Worm (Caenorhabditis elegans) whole organism, L3 larva: ENCODE measurements around the gene B0024.15.
A peak's percentile ranks its signal among the peaks of the same experiment; 100 is the strongest.

Experiments used
- R02D3.7 ChIP-seq: fragments of 150-350 bp; optimal IDR thresholded peaks from 2 replicates; lab custom pipeline; 2014; ENCODE audit warnings: missing biosample characterization, missing genetic modification characterization
- ZK546.5 ChIP-seq: sonication (generic microtip); optimal IDR thresholded peaks from 2 replicates; lab custom pipeline; 2017; ENCODE audit warnings: missing biosample characterization, missing genetic modification characterization
- aly-2 ChIP-seq: fragments of 150-350 bp; optimal IDR thresholded peaks from 2 replicates; lab custom pipeline; 2014; ENCODE audit warnings: missing biosample characterization, missing genetic modification characterization
- ama-1 ChIP-seq: fragments of 150-350 bp; optimal IDR thresholded peaks from 2 replicates; lab custom pipeline; 2018
- ceh-16 ChIP-seq: sonication (generic microtip); optimal IDR thresholded peaks from 2 replicates; lab custom pipeline; 2017; ENCODE audit warnings: missing biosample characterization, missing genetic modification characterization
- ceh-28 ChIP-seq: fragments of 150-350 bp; optimal IDR thresholded peaks from 2 replicates; lab custom pipeline; 2014; ENCODE audit warnings: missing biosample characterization, missing genetic modification reagents, missing genetic modification characterization
- ceh-9 ChIP-seq: sonication (generic microtip); optimal IDR thresholded peaks from 2 replicates; lab custom pipeline; 2018; ENCODE audit warnings: missing biosample characterization, missing genetic modification characterization
- daf-12 ChIP-seq: fragments of 150-350 bp; optimal IDR thresholded peaks from 2 replicates; lab custom pipeline; 2014; ENCODE audit warnings: missing biosample characterization, missing genetic modification reagents, missing genetic modification characterization
- egl-27 ChIP-seq: sonication (generic microtip); optimal IDR thresholded peaks from 4 replicates; lab custom pipeline; 2017; ENCODE audit warnings: missing biosample characterization, missing genetic modification reagents, missing genetic modification characterization
- elt-1 ChIP-seq: fragments of 150-350 bp; optimal IDR thresholded peaks from 2 replicates; lab custom pipeline; 2014; ENCODE audit warnings: missing biosample characterization, missing genetic modification characterization
- elt-2 ChIP-seq: sonication (generic microtip); optimal IDR thresholded peaks from 2 replicates; lab custom pipeline; 2016; ENCODE audit warnings: missing genetic modification reagents, mild to moderate bottlenecking, missing genetic modification characterization, missing compliant biosample characterization
- elt-3 ChIP-seq, 3 experiments: fragments of 150-350 bp in 1 of 3; sonication (generic microtip) in 2 of 3; optimal IDR thresholded peaks; 2 replicates in 2 of 3; 4 replicates in 1 of 3; lab custom pipeline; 2014 to 2017; ENCODE audit warnings: missing biosample characterization in 3 of 3, missing genetic modification characterization in 3 of 3
- eor-1 ChIP-seq, 2 experiments: fragments of 150-350 bp; optimal IDR thresholded peaks; 2 replicates each; lab custom pipeline; 2014 to 2018; ENCODE audit warnings: missing biosample characterization in 2 of 2, missing genetic modification characterization in 2 of 2
- fkh-10 ChIP-seq: sonication (generic microtip); optimal IDR thresholded peaks from 2 replicates; lab custom pipeline; 2017; ENCODE audit warnings: missing biosample characterization, missing genetic modification reagents, missing genetic modification characterization
- fos-1 ChIP-seq: fragments of 150-350 bp; optimal IDR thresholded peaks from 2 replicates; lab custom pipeline; 2014; ENCODE audit warnings: missing biosample characterization, missing genetic modification characterization
- hmg-11 ChIP-seq: sonication (generic microtip); optimal IDR thresholded peaks from 2 replicates; lab custom pipeline; 2016; ENCODE audit warnings: missing genetic modification characterization, missing compliant biosample characterization
- jun-1 ChIP-seq: fragments of 150-350 bp; optimal IDR thresholded peaks from 2 replicates; lab custom pipeline; 2014; ENCODE audit warnings: missing biosample characterization, missing genetic modification reagents, missing genetic modification characterization
- lin-15B ChIP-seq: fragments of 150-350 bp; optimal IDR thresholded peaks from 2 replicates; lab custom pipeline; 2014; ENCODE audit warnings: missing biosample characterization, missing genetic modification characterization
- lin-39 ChIP-seq: fragments of 150-350 bp; optimal IDR thresholded peaks from 2 replicates; lab custom pipeline; 2018; ENCODE audit warnings: missing biosample characterization, missing genetic modification reagents, missing genetic modification characterization
- lsy-12 ChIP-seq: sonication (generic microtip); optimal IDR thresholded peaks from 2 replicates; lab custom pipeline; 2016; ENCODE audit warnings: mild to moderate bottlenecking, missing genetic modification characterization, missing compliant biosample characterization
- mml-1 ChIP-seq: fragments of 150-350 bp; sonication (generic microtip); optimal IDR thresholded peaks from 3 replicates; lab custom pipeline; 2014; ENCODE audit warnings: missing biosample characterization, missing genetic modification characterization
- nfya-1 ChIP-seq: sonication (generic microtip); optimal IDR thresholded peaks from 2 replicates; lab custom pipeline; 2017; ENCODE audit warnings: missing genetic modification characterization, mild to moderate bottlenecking, missing compliant biosample characterization, antibody characterized with exemption, moderate library complexity; ENCODE audit not compliant: insufficient read depth
- nhr-11 ChIP-seq: fragments of 150-350 bp; optimal IDR thresholded peaks from 2 replicates; lab custom pipeline; 2014; ENCODE audit warnings: missing biosample characterization, missing genetic modification characterization
- nhr-23 ChIP-seq: fragments of 150-350 bp; optimal IDR thresholded peaks from 2 replicates; lab custom pipeline; 2014; ENCODE audit warnings: missing biosample characterization, missing genetic modification reagents, missing genetic modification characterization
- nhr-237 ChIP-seq: fragments of 150-350 bp; optimal IDR thresholded peaks from 2 replicates; lab custom pipeline; 2014; ENCODE audit warnings: missing biosample characterization, missing genetic modification characterization
- nhr-25 ChIP-seq: sonication (generic microtip); optimal IDR thresholded peaks from 2 replicates; lab custom pipeline; 2017; ENCODE audit warnings: missing biosample characterization, missing genetic modification characterization
- nhr-28 ChIP-seq: fragments of 150-350 bp; optimal IDR thresholded peaks from 2 replicates; lab custom pipeline; 2014; ENCODE audit warnings: missing biosample characterization, missing genetic modification characterization
- nhr-43 ChIP-seq: sonication (generic microtip); optimal IDR thresholded peaks from 2 replicates; lab custom pipeline; 2016; ENCODE audit warnings: mild to moderate bottlenecking, missing genetic modification characterization, missing compliant biosample characterization; ENCODE audit not compliant: poor library complexity, severe bottlenecking
- nhr-76 ChIP-seq: fragments of 150-350 bp; sonication (generic microtip); optimal IDR thresholded peaks from 5 replicates; lab custom pipeline; 2014; ENCODE audit warnings: missing biosample characterization, missing genetic modification characterization
- nhr-77 ChIP-seq: fragments of 150-350 bp; optimal IDR thresholded peaks from 2 replicates; lab custom pipeline; 2014; ENCODE audit warnings: missing biosample characterization, missing genetic modification characterization
- pha-4 ChIP-seq: fragments of 150-350 bp; optimal IDR thresholded peaks from 2 replicates; lab custom pipeline; 2014; ENCODE audit warnings: missing biosample characterization, missing genetic modification reagents, missing genetic modification characterization
- sea-2 ChIP-seq: fragments of 150-350 bp; sonication (generic microtip); optimal IDR thresholded peaks from 4 replicates; lab custom pipeline; 2014; ENCODE audit warnings: missing biosample characterization, missing genetic modification reagents, missing genetic modification characterization
- skn-1 ChIP-seq: fragments of 150-350 bp; optimal IDR thresholded peaks from 2 replicates; lab custom pipeline; 2014; ENCODE audit warnings: missing biosample characterization, missing genetic modification characterization
- snpc-4 ChIP-seq: fragments of 150-350 bp; optimal IDR thresholded peaks from 2 replicates; lab custom pipeline; 2014; ENCODE audit warnings: missing biosample characterization, missing genetic modification characterization
- unc-39 ChIP-seq: sonication (generic microtip); optimal IDR thresholded peaks from 4 replicates; lab custom pipeline; 2017; ENCODE audit warnings: missing biosample characterization, missing genetic modification characterization
- unc-62 ChIP-seq: fragments of 150-350 bp; sonication (generic microtip); optimal IDR thresholded peaks from 4 replicates; lab custom pipeline; 2014; ENCODE audit warnings: missing biosample characterization, missing genetic modification reagents, missing genetic modification characterization
- zag-1 ChIP-seq: fragments of 150-350 bp; optimal IDR thresholded peaks from 2 replicates; lab custom pipeline; 2014; ENCODE audit warnings: missing biosample characterization, missing genetic modification characterization
- ztf-11 ChIP-seq: fragments of 150-350 bp; optimal IDR thresholded peaks from 2 replicates; lab custom pipeline; 2014; ENCODE audit warnings: missing biosample characterization, missing genetic modification characterization
- ztf-4 ChIP-seq: fragments of 150-350 bp; optimal IDR thresholded peaks from 2 replicates; lab custom pipeline; 2014; ENCODE audit warnings: missing biosample characterization, missing genetic modification characterization

Gene B0024.15

ce11 chrV:10314371-10314770 lies 24.5 kb downstream of the B0024.15 start, which contains the start of gene trx-2:
Gene trx-2, plus strand, starts transcription at chrV:10314671.
- TF ChIP-seq ceh-16 (no peak), elt-1 (tag; lab: Kevin White, UChicago) (no peak), nhr-25 (tag; lab: Kevin White, UChicago) (no peak), mml-1 (tag; lab: Kevin White, UChicago) (no peak), sea-2 (GFP tag; lab: Kevin White, UChicago) (no peak), pha-4 (tag; lab: Kevin White, UChicago) (no peak), zag-1 (tag; lab: Kevin White, UChicago) (no peak), ztf-11 (no peak), jun-1 (tag; lab: Kevin White, UChicago) (no peak), snpc-4 (no peak)

- TF ChIP-seq skn-1 (tag; lab: Kevin White, UChicago): no peak
- no peak for TF ChIP-seq ztf-4 (tag; lab: Kevin White, UChicago)
- no peak for TF ChIP-seq ZK546.5 (tag; lab: Kevin White, UChicago)
- no peak for TF ChIP-seq lin-39
- no peak for TF ChIP-seq daf-12
- no peak for TF ChIP-seq aly-2
- TF ChIP-seq unc-62 (GFP tag; lab: Kevin White, UChicago): no peak
- TF ChIP-seq nhr-76 (tag; lab: Kevin White, UChicago): no peak
- TF ChIP-seq fos-1 (tag; lab: Kevin White, UChicago): no peak
- TF ChIP-seq jun-1 (tag; lab: Kevin White, UChicago): no peak
- no peak for TF ChIP-seq nhr-77
- no peak for TF ChIP-seq fkh-10 (GFP tag; lab: Kevin White, UChicago)
- no peak for TF ChIP-seq hmg-11
Observed at ce11 chrV:10317294-10317693, 27.5 kb downstream of the B0024.15 start, which contains the start of gene asps-1. Gene asps-1, minus strand, starts transcription at chrV:10317394.

ce11 chrV:10319434-10319833 lies 29.6 kb downstream of the B0024.15 start, which contains the start of gene B0024.11:
Gene B0024.11, minus strand, starts transcription at chrV:10319534.
- no peak for TF ChIP-seq egl-27
- TF ChIP-seq nhr-43 (tag; lab: Kevin White, UChicago): no peak
- TF ChIP-seq elt-1 (tag; lab: Kevin White, UChicago): no peak
- TF ChIP-seq unc-39 (tag; lab: Kevin White, UChicago): no peak
- TF ChIP-seq nhr-237 (tag; lab: Kevin White, UChicago): no peak
- no peak for TF ChIP-seq lsy-12 (tag; lab: Kevin White, UChicago)
- no peak for TF ChIP-seq eor-1 (tag; optimal IDR thresholded peaks at IDR 0.05; lab: Kevin White, UChicago)
- TF ChIP-seq nhr-11 (tag; lab: Kevin White, UChicago): no peak
- no peak for TF ChIP-seq nhr-77
- TF ChIP-seq elt-3 (tag; optimal IDR thresholded peaks at IDR 0.05; lab: Kevin White, UChicago): no peak
- no peak for TF ChIP-seq nhr-28 (tag; lab: Kevin White, UChicago)
- no peak for TF ChIP-seq fkh-10 (GFP tag; lab: Kevin White, UChicago)
- no peak for TF ChIP-seq elt-2 (tag; lab: Kevin White, UChicago)
- no peak for TF ChIP-seq skn-1 (tag; lab: Kevin White, UChicago)
- TF ChIP-seq nhr-23 (tag; lab: Kevin White, UChicago): no peak

DNA sequence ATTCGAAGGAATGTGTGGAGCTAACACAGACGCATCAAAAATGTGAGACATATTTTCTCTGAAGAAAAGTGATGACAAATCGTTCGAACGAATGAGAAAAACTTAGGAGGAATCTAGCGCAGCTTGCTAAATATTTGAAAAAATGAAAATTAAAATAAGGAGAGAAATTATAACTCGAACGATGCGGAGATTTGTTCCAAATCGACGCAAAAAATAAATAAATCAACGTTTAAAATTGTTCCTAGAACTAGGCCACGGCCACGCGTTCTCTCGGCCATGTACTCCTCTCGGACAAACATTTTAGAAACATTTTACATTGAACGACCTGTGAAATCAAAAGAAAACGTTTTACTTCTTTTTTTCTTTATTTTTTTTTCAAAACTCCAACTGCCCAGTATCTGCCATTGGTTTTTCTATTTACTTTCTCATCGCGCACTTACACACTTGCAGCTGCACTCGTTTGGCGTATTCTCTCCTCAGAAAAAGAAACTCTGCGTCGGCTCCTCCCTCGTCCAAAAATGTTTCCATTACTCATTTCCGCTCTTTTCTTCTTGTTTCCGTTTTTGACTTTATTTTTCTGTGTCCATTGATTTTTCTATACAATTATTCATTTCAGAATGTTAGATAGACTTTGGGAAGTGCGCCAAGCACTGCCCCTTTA lies 30.4 kb downstream of the B0024.15 start, which contains the start of the genes gna-1 and B0024.13:
Gene gna-1 (minus strand): TSS at position 51 of the 661 bp plus-strand sequence.
Gene B0024.13 (plus strand): TSS at position 611 of the 661 bp plus-strand sequence.
- TF ChIP-seq ama-1 (lab: Kevin White, UChicago) (no peak), jun-1 (tag; lab: Kevin White, UChicago) (no peak), lsy-12 (tag; lab: Kevin White, UChicago) (peak; percentile 10), pha-4 (tag; lab: Kevin White, UChicago) (peak; percentile 72), hmg-11 (peak; percentile 17), nhr-28 (tag; lab: Kevin White, UChicago) (no peak), lin-39 (peak; percentile 56), nhr-23 (tag; lab: Kevin White, UChicago) (peak; percentile 79), ztf-4 (tag; lab: Kevin White, UChicago) (no peak), elt-3 (tag; optimal IDR thresholded peaks at IDR 0.05; lab: Kevin White, UChicago) (no peak), nhr-11 (tag; lab: Kevin White, UChicago) (no peak), snpc-4 (no peak), nhr-237 (tag; lab: Kevin White, UChicago) (no peak), daf-12 (no peak), fkh-10 (GFP tag; lab: Kevin White, UChicago) (no peak), ZK546.5 (tag; lab: Kevin White, UChicago) (no peak), mml-1 (tag; lab: Kevin White, UChicago) (no peak), nhr-25 (tag; lab: Kevin White, UChicago) (no peak), nhr-43 (tag; lab: Kevin White, UChicago) (peak; percentile 78), R02D3.7 (tag; lab: Kevin White, UChicago) (no peak), elt-2 (tag; lab: Kevin White, UChicago) (peak; percentile 1), fos-1 (tag; lab: Kevin White, UChicago) (no peak), nhr-77 (no peak), lin-15B (tag; lab: Kevin White, UChicago) (peak; percentile 68), unc-39 (tag; lab: Kevin White, UChicago) (no peak), ceh-28 (tag; lab: Kevin White, UChicago) (no peak), elt-1 (tag; lab: Kevin White, UChicago) (no peak), ztf-11 (no peak), ceh-9 (tag; lab: Kevin White, UChicago) (no peak), nhr-76 (tag; lab: Kevin White, UChicago) (no peak), skn-1 (tag; lab: Kevin White, UChicago) (no peak), nfya-1 (tag; lab: Kevin White, UChicago) (no peak)
